Fruit fly (Drosophila melanogaster) whole organism, pupa: ENCODE results near the gene Pgls.

ENCODE experiments used
- CG15710 ChIP-seq: fragments of 200-800 bp; sonication (Bioruptor generic); optimal IDR thresholded peaks from 2 replicates; lab custom pipeline; 2018; ENCODE audit warnings: missing biosample characterization, mild to moderate bottlenecking, missing genetic modification characterization, moderate library complexity
- CG32121 ChIP-seq: fragments of 200-800 bp; sonication (Bioruptor generic); IDR thresholded peaks from 2 replicates; pipeline ENCODE4 v1.3.6; 2022; ENCODE audit warnings: missing biosample characterization, missing genetic modification characterization
- CG4496 ChIP-seq: fragments of 200-800 bp; sonication (Bioruptor generic); IDR thresholded peaks from 3 replicates; pipeline ENCODE4 v1.3.6; 2022; ENCODE audit warnings: missing biosample characterization, missing genetic modification characterization
- CG8301 ChIP-seq: fragments of 200-800 bp; sonication (Bioruptor generic); optimal IDR thresholded peaks from 2 replicates; lab custom pipeline; 2018; ENCODE audit warnings: missing biosample characterization, mild to moderate bottlenecking, missing genetic modification characterization
- CG9948 ChIP-seq: fragments of 200-800 bp; sonication (Bioruptor generic); optimal IDR thresholded peaks from 2 replicates; lab custom pipeline; 2018; ENCODE audit warnings: missing biosample characterization, mild to moderate bottlenecking, missing genetic modification characterization, moderate library complexity
- D1 ChIP-seq: fragments of 200-800 bp; sonication (Bioruptor generic); optimal IDR thresholded peaks from 2 replicates; lab custom pipeline; 2018; ENCODE audit warnings: missing biosample characterization, mild to moderate bottlenecking, missing genetic modification characterization, moderate library complexity
- Ets98B ChIP-seq: fragments of 200-800 bp; sonication (Bioruptor generic); IDR thresholded peaks from 2 replicates; pipeline ENCODE4 v1.3.6; 2022; ENCODE audit warnings: missing biosample characterization, missing genetic modification characterization
- Pif1B ChIP-seq: fragments of 200-800 bp; sonication (Bioruptor generic); optimal IDR thresholded peaks from 3 replicates; lab custom pipeline; 2016; ENCODE audit warnings: missing biosample characterization, missing genetic modification characterization
- fd96Ca ChIP-seq: fragments of 200-800 bp; sonication (Bioruptor generic); IDR thresholded peaks from 3 replicates; pipeline ENCODE4 v1.3.6; 2022; ENCODE audit warnings: missing biosample characterization, missing genetic modification characterization

dm6 chrX:10827301-10827700 lies 19.9 kb upstream of the Pgls start:
- TF ChIP-seq Pif1B (GFP tag; lab: Kevin White, UChicago) (no peak), D1 (tag; lab: Kevin White, UChicago) (no peak), CG8301 (tag; lab: Kevin White, UChicago) (no peak), fd96Ca (GFP tag; lab: Robert Waterston, UW) (no peak), CG15710 (tag; lab: Kevin White, UChicago) (peak; percentile 16), Ets98B (no peak), CG32121 (GFP tag; lab: Robert Waterston, UW) (no peak), CG9948 (tag; lab: Kevin White, UChicago) (peak; percentile 30), CG4496 (GFP tag; lab: Robert Waterston, UW) (no peak)
